Fruit fly (Drosophila melanogaster) whole organism, pupa: ENCODE data around the gene ato.

Experiments
- CG12605 ChIP-seq: fragments of 200-800 bp; sonication (Bioruptor generic); IDR thresholded peaks from 2 replicates; pipeline ENCODE4 v1.3.6; 2022; ENCODE audit warnings: missing biosample characterization, missing genetic modification characterization
- CG17806 ChIP-seq: fragments of 200-800 bp; sonication (Bioruptor generic); optimal IDR thresholded peaks from 2 replicates; lab custom pipeline; 2018; ENCODE audit warnings: missing biosample characterization, mild to moderate bottlenecking, missing genetic modification characterization, moderate library complexity
- EcR ChIP-seq: fragments of 200-800 bp; sonication (Bioruptor generic); optimal IDR thresholded peaks from 3 replicates; lab custom pipeline; 2019; ENCODE audit warnings: missing biosample characterization, missing genetic modification characterization, mild to moderate bottlenecking, moderate library complexity, missing genetic modification reagents
- Snoo ChIP-seq: fragments of 200-800 bp; sonication (Bioruptor generic); optimal IDR thresholded peaks from 3 replicates; lab custom pipeline; 2017; ENCODE audit warnings: missing biosample characterization, mild to moderate bottlenecking, missing genetic modification characterization, inconsistent platforms

dm6 chr3R:8272573-8273165 lies 5.2 kb upstream of the ato start:
- TF ChIP-seq CG12605 (GFP tag; lab: Robert Waterston, UW) = no peak
- peak; percentile 56 for TF ChIP-seq Snoo (tag; lab: Kevin White, UChicago)
- no peak for TF ChIP-seq CG17806
- no peak for TF ChIP-seq EcR (GFP tag; lab: Kevin White, UChicago)
